Worm (Caenorhabditis elegans) whole organism, early embryonic: ENCODE measurements around the gene Y46C8AM.1.

Experiments
- B0310.2 ChIP-seq: sonication (generic microtip); optimal IDR thresholded peaks from 2 replicates; lab custom pipeline; 2016; ENCODE audit warnings: mild to moderate bottlenecking, missing genetic modification characterization, missing compliant biosample characterization
- F13C5.2 ChIP-seq: sonication (generic microtip); optimal IDR thresholded peaks from 2 replicates; lab custom pipeline; 2017; ENCODE audit warnings: mild to moderate bottlenecking, missing genetic modification characterization, inconsistent platforms, missing compliant biosample characterization
- aly-1 ChIP-seq: sonication (generic microtip); optimal IDR thresholded peaks from 2 replicates; lab custom pipeline; 2016; ENCODE audit warnings: missing genetic modification characterization, missing compliant biosample characterization
- ama-1 ChIP-seq: fragments of 150-350 bp; optimal IDR thresholded peaks from 2 replicates; lab custom pipeline; 2014
- ceh-13 ChIP-seq: fragments of 200-800 bp; sonication (Bioruptor generic); optimal IDR thresholded peaks from 2 replicates; lab custom pipeline; 2018; ENCODE audit warnings: mild to moderate bottlenecking, missing genetic modification characterization, missing compliant biosample characterization
- ceh-36 ChIP-seq: sonication (generic microtip); optimal IDR thresholded peaks from 2 replicates; lab custom pipeline; 2016; ENCODE audit warnings: missing genetic modification characterization, inconsistent platforms, missing compliant biosample characterization
- ets-7 ChIP-seq: sonication (generic microtip); optimal IDR thresholded peaks from 2 replicates; lab custom pipeline; 2016; ENCODE audit warnings: missing genotype, missing genetic modification characterization, missing compliant biosample characterization
- flt-1 ChIP-seq: fragments of 200-800 bp; sonication (Bioruptor generic); IDR thresholded peaks from 2 replicates; pipeline ENCODE4 v1.3.6; 2022; ENCODE audit warnings: missing genetic modification characterization, missing compliant biosample characterization
- hmbx-1 ChIP-seq: sonication (generic microtip); optimal IDR thresholded peaks from 2 replicates; lab custom pipeline; 2016; ENCODE audit warnings: mild to moderate bottlenecking, missing genetic modification characterization, missing compliant biosample characterization
- hmg-4 ChIP-seq: fragments of 200-800 bp; sonication (Bioruptor generic); optimal IDR thresholded peaks from 2 replicates; lab custom pipeline; 2018; ENCODE audit warnings: mild to moderate bottlenecking, missing genetic modification characterization, missing compliant biosample characterization
- hnd-1 ChIP-seq: sonication (generic microtip); optimal IDR thresholded peaks from 2 replicates; lab custom pipeline; 2016; ENCODE audit warnings: missing genetic modification characterization, missing compliant biosample characterization
- pes-1 ChIP-seq: fragments of 200-800 bp; sonication (Bioruptor generic); IDR thresholded peaks from 2 replicates; pipeline ENCODE4 v1.3.6; 2022; ENCODE audit warnings: missing genetic modification reagents, missing genetic modification characterization, missing compliant biosample characterization
- scrt-1 ChIP-seq: fragments of 200-800 bp; sonication (Bioruptor generic); IDR thresholded peaks from 2 replicates; pipeline ENCODE4 v1.3.6; 2022; ENCODE audit warnings: missing genetic modification characterization, missing compliant biosample characterization
- sea-1 ChIP-seq: fragments of 200-800 bp; sonication (Bioruptor generic); conservative IDR thresholded peaks from 2 replicates; pipeline ENCODE4 v1.3.6; 2022; ENCODE audit warnings: missing genetic modification characterization, missing compliant biosample characterization
- tbx-11 ChIP-seq: fragments of 200-800 bp; sonication (Bioruptor generic); IDR thresholded peaks from 2 replicates; pipeline ENCODE4 v1.3.6; 2022; ENCODE audit warnings: missing genetic modification characterization, missing compliant biosample characterization
- tbx-37 ChIP-seq: fragments of 200-800 bp; sonication (Bioruptor generic); conservative IDR thresholded peaks from 2 replicates; pipeline ENCODE4 v1.3.6; 2022; ENCODE audit warnings: missing genetic modification reagents, missing genetic modification characterization, missing compliant biosample characterization
- tra-4 ChIP-seq: sonication (generic microtip); optimal IDR thresholded peaks from 2 replicates; lab custom pipeline; 2017; ENCODE audit warnings: missing genetic modification characterization, missing compliant biosample characterization

Gene Y46C8AM.1

ce11 chrIV:3962584-3962983 lies at the start of gene Y46C8AM.1:
Gene Y46C8AM.1 (plus strand): TSS chrIV:3962884.
- TF ChIP-seq B0310.2 (tag; lab: Kevin White, UChicago) = no peak

- TF ChIP-seq hmbx-1 (tag; lab: Kevin White, UChicago) = no peak
- TF ChIP-seq tbx-11 (GFP tag; lab: Robert Waterston, UW) = no peak
- TF ChIP-seq tbx-37 (GFP tag; lab: Robert Waterston, UW) = no peak
- TF ChIP-seq pes-1 (GFP tag; lab: Robert Waterston, UW) = no peak
- TF ChIP-seq ceh-13 = no peak
- no peak for TF ChIP-seq ceh-36 (tag; lab: Kevin White, UChicago)
These were observed 48.2 kb upstream of the Y46C8AM.1 start, which contains the start of gene F56D6.19 for ce11 chrIV:3914462-3914861. Gene F56D6.19 (plus strand): TSS chrIV:3914762.

- no peak for TF ChIP-seq pes-1 (GFP tag; lab: Robert Waterston, UW)
- no peak for TF ChIP-seq hmg-4 (GFP tag; lab: Kevin White, UChicago)
- no peak for TF ChIP-seq scrt-1 (GFP tag; lab: Robert Waterston, UW)
- TF ChIP-seq aly-1 (tag; lab: Kevin White, UChicago) = no peak
- TF ChIP-seq tra-4 (tag; lab: Kevin White, UChicago) = no peak
These were observed 47.4 kb upstream of the Y46C8AM.1 start, which contains the start of gene srz-20 for ce11 chrIV:3915296-3915695. Gene srz-20 (plus strand): TSS chrIV:3915596.

- TF ChIP-seq tbx-11 (GFP tag; lab: Robert Waterston, UW) (no peak), hnd-1 (tag; lab: Kevin White, UChicago) (no peak), tbx-37 (GFP tag; lab: Robert Waterston, UW) (no peak), F13C5.2 (no peak), sea-1 (GFP tag; lab: Robert Waterston, UW) (no peak)
These were observed 45.3 kb upstream of the Y46C8AM.1 start, which contains the start of gene F56D6.14 for ce11 chrIV:3917405-3917804. Gene F56D6.14 (plus strand): TSS chrIV:3917705.

- no peak for TF ChIP-seq tra-4 (tag; lab: Kevin White, UChicago)
- no peak for TF ChIP-seq hmg-4 (GFP tag; lab: Kevin White, UChicago)
- TF ChIP-seq tbx-37 (GFP tag; lab: Robert Waterston, UW) = no peak
- no peak for TF ChIP-seq aly-1 (tag; lab: Kevin White, UChicago)
- no peak for TF ChIP-seq scrt-1 (GFP tag; lab: Robert Waterston, UW)
- no peak for TF ChIP-seq ceh-36 (tag; lab: Kevin White, UChicago)
- TF ChIP-seq hmbx-1 (tag; lab: Kevin White, UChicago) = no peak
- no peak for TF ChIP-seq F13C5.2
- no peak for TF ChIP-seq tbx-11 (GFP tag; lab: Robert Waterston, UW)
- no peak for TF ChIP-seq ets-7 (tag; lab: Kevin White, UChicago)
- TF ChIP-seq sea-1 (GFP tag; lab: Robert Waterston, UW) = no peak
- TF ChIP-seq flt-1 (GFP tag; lab: Robert Waterston, UW) = no peak
- TF ChIP-seq ama-1 (lab: Kevin White, UChicago) = no peak
- no peak for TF ChIP-seq ceh-13
These were observed 44.5 kb upstream of the Y46C8AM.1 start, which contains the start of gene F56D6.23 for ce11 chrIV:3918160-3918559. Gene F56D6.23 (plus strand): TSS chrIV:3918460.

- no peak for TF ChIP-seq hnd-1 (tag; lab: Kevin White, UChicago)
- TF ChIP-seq aly-1 (tag; lab: Kevin White, UChicago) = no peak
- no peak for TF ChIP-seq hmbx-1 (tag; lab: Kevin White, UChicago)
- TF ChIP-seq hmg-4 (GFP tag; lab: Kevin White, UChicago) = no peak
- TF ChIP-seq ceh-13 = no peak
- TF ChIP-seq F13C5.2 = no peak
- TF ChIP-seq scrt-1 (GFP tag; lab: Robert Waterston, UW) = no peak
- no peak for TF ChIP-seq ceh-36 (tag; lab: Kevin White, UChicago)
- no peak for TF ChIP-seq tbx-37 (GFP tag; lab: Robert Waterston, UW)
- TF ChIP-seq ets-7 (tag; lab: Kevin White, UChicago) = no peak
These were observed 43.2 kb upstream of the Y46C8AM.1 start, which contains the start of gene srz-19 for ce11 chrIV:3919506-3919905. Gene srz-19 (plus strand): TSS chrIV:3919806.

- TF ChIP-seq sea-1 (GFP tag; lab: Robert Waterston, UW) (no peak), B0310.2 (tag; lab: Kevin White, UChicago) (no peak), aly-1 (tag; lab: Kevin White, UChicago) (no peak), ets-7 (tag; lab: Kevin White, UChicago) (no peak), hnd-1 (tag; lab: Kevin White, UChicago) (no peak), tbx-37 (GFP tag; lab: Robert Waterston, UW) (no peak), flt-1 (GFP tag; lab: Robert Waterston, UW) (no peak), tbx-11 (GFP tag; lab: Robert Waterston, UW) (no peak), tra-4 (tag; lab: Kevin White, UChicago) (no peak), ama-1 (lab: Kevin White, UChicago) (no peak), hmg-4 (GFP tag; lab: Kevin White, UChicago) (no peak), F13C5.2 (no peak)
These were observed 40.8 kb upstream of the Y46C8AM.1 start, which contains the start of gene clec-67 for ce11 chrIV:3921898-3922297. Gene clec-67 (plus strand): TSS chrIV:3922165.

- TF ChIP-seq hmbx-1 (tag; lab: Kevin White, UChicago) = no peak
- no peak for TF ChIP-seq ceh-36 (tag; lab: Kevin White, UChicago)
- no peak for TF ChIP-seq flt-1 (GFP tag; lab: Robert Waterston, UW)
- no peak for TF ChIP-seq scrt-1 (GFP tag; lab: Robert Waterston, UW)
- TF ChIP-seq ama-1 (lab: Kevin White, UChicago) = no peak
- TF ChIP-seq hnd-1 (tag; lab: Kevin White, UChicago) = no peak
- TF ChIP-seq hmg-4 (GFP tag; lab: Kevin White, UChicago) = no peak
- TF ChIP-seq F13C5.2 = no peak
- TF ChIP-seq tbx-37 (GFP tag; lab: Robert Waterston, UW) = no peak
- TF ChIP-seq sea-1 (GFP tag; lab: Robert Waterston, UW) = no peak
These were observed 36.6 kb upstream of the Y46C8AM.1 start, which contains the start of gene clec-68 for ce11 chrIV:3926117-3926516. Gene clec-68 (plus strand): TSS chrIV:3926417.
